Worm (Caenorhabditis elegans) whole organism, midembryonic: ENCODE data around the gene C52E4.12.

Experiments used
- T22C8.4 ChIP-seq: fragments of 200-800 bp; sonication (Bioruptor generic); IDR thresholded peaks from 2 replicates; pipeline ENCODE4 v1.3.6; 2022; ENCODE audit warnings: missing genetic modification characterization, missing compliant biosample characterization
- cog-1 ChIP-seq: sonication (generic microtip); optimal IDR thresholded peaks from 2 replicates; lab custom pipeline; 2016; ENCODE audit warnings: missing genetic modification characterization, missing compliant biosample characterization
- flt-1 ChIP-seq: fragments of 200-800 bp; sonication (Bioruptor generic); IDR thresholded peaks from 2 replicates; pipeline ENCODE4 v1.3.6; 2022; ENCODE audit warnings: missing genetic modification characterization, missing compliant biosample characterization
- ref-1 ChIP-seq: fragments of 200-800 bp; sonication (Bioruptor generic); conservative IDR thresholded peaks from 2 replicates; pipeline ENCODE4 v1.3.6; 2022; ENCODE audit warnings: missing genetic modification reagents, missing genetic modification characterization, missing compliant biosample characterization
- ztf-23 ChIP-seq: fragments of 200-800 bp; sonication (Bioruptor generic); IDR thresholded peaks from 2 replicates; pipeline ENCODE4 v1.3.6; 2022; ENCODE audit warnings: missing genetic modification reagents, missing genetic modification characterization, missing compliant biosample characterization
- ztf-29 ChIP-seq: fragments of 200-800 bp; sonication (Bioruptor generic); IDR thresholded peaks from 2 replicates; pipeline ENCODE4 v1.3.6; 2022; ENCODE audit warnings: missing genetic modification reagents, missing genetic modification characterization, missing compliant biosample characterization

ce11 chrV:11989861-11990260 lies 6.1 kb upstream of the C52E4.12 start:
- no peak for TF ChIP-seq ref-1 (GFP tag; lab: Robert Waterston, UW)
- no peak for TF ChIP-seq flt-1
- no peak for TF ChIP-seq cog-1
- TF ChIP-seq T22C8.4 (GFP tag; lab: Robert Waterston, UW): no peak
- TF ChIP-seq ztf-29 (GFP tag; lab: Robert Waterston, UW): no peak
- no peak for TF ChIP-seq ztf-23
